Worm (Caenorhabditis elegans) whole organism, L1 larva: Measurements from ENCODE around the gene F53B1.2.

Source experiments
- C04F5.9 ChIP-seq: sonication (generic microtip); optimal IDR thresholded peaks from 2 replicates; lab custom pipeline; 2016; ENCODE audit warnings: missing genetic modification characterization, missing compliant biosample characterization
- C34B4.2 ChIP-seq: sonication (generic microtip); optimal IDR thresholded peaks from 2 replicates; lab custom pipeline; 2017; ENCODE audit warnings: mild to moderate bottlenecking, missing genetic modification characterization, missing compliant biosample characterization
- Y116A8C.19 ChIP-seq: sonication (generic microtip); optimal IDR thresholded peaks from 2 replicates; lab custom pipeline; 2016; ENCODE audit warnings: missing compliant biosample characterization, missing genetic modification characterization, borderline replicate concordance
- aly-2 ChIP-seq: fragments of 150-350 bp; optimal IDR thresholded peaks from 2 replicates; lab custom pipeline; 2014; ENCODE audit warnings: missing biosample characterization, missing genetic modification characterization
- ceh-63 ChIP-seq: fragments of 200-800 bp; sonication (Bioruptor generic); optimal IDR thresholded peaks from 2 replicates; lab custom pipeline; 2018; ENCODE audit warnings: mild to moderate bottlenecking, missing genetic modification characterization, missing compliant biosample characterization
- ceh-8 ChIP-seq: fragments of 200-800 bp; sonication (Bioruptor generic); optimal IDR thresholded peaks from 2 replicates; lab custom pipeline; 2018; ENCODE audit warnings: mild to moderate bottlenecking, missing genetic modification characterization, moderate library complexity, missing compliant biosample characterization
- ceh-82 ChIP-seq, 3 experiments: fragments of 150-350 bp in 1 of 3; sonication (generic microtip) in 2 of 3; optimal IDR thresholded peaks; 2 replicates each; lab custom pipeline; 2014 to 2017; ENCODE audit warnings: missing biosample characterization in 3 of 3, missing genetic modification characterization in 3 of 3
- ceh-90 ChIP-seq: sonication (generic microtip); optimal IDR thresholded peaks from 2 replicates; lab custom pipeline; 2016; ENCODE audit warnings: missing genetic modification characterization, missing compliant biosample characterization
- dpl-1 ChIP-seq, 3 experiments: fragments of 150-350 bp in 2 of 3; sonication (generic microtip) in 1 of 3; optimal IDR thresholded peaks; 2 replicates each; lab custom pipeline; 2014 to 2017; ENCODE audit warnings: missing biosample characterization in 3 of 3, missing genetic modification characterization in 3 of 3, missing genetic modification reagents in 3 of 3
- efl-1 ChIP-seq, 4 experiments: fragments of 150-350 bp; optimal IDR thresholded peaks in 3 of 4; peaks in 1 of 4; 1 replicate in 1 of 4; 2 replicates in 3 of 4; lab custom pipeline; 2014; ENCODE audit warnings: missing biosample characterization in 2 of 4, missing genetic modification characterization in 2 of 4, missing genetic modification reagents in 2 of 4
- efl-3 ChIP-seq: fragments of 200-800 bp; sonication (Bioruptor generic); optimal IDR thresholded peaks from 2 replicates; lab custom pipeline; 2018; ENCODE audit warnings: mild to moderate bottlenecking, missing genetic modification characterization, missing compliant biosample characterization
- egl-27 ChIP-seq, 2 experiments: fragments of 150-350 bp in 1 of 2; sonication (generic microtip); optimal IDR thresholded peaks; 3 replicates each; lab custom pipeline; 2017 to 2018; ENCODE audit warnings: missing biosample characterization in 2 of 2, missing genetic modification characterization in 2 of 2, missing genetic modification reagents in 2 of 2
- elt-2 ChIP-seq: sonication (generic microtip); optimal IDR thresholded peaks from 2 replicates; lab custom pipeline; 2016; ENCODE audit warnings: missing genetic modification characterization, mild to moderate bottlenecking, inconsistent platforms, missing compliant biosample characterization, missing genetic modification reagents
- elt-3 ChIP-seq, 6 experiments: fragments of 150-350 bp in 1 of 6; sonication (generic microtip); optimal IDR thresholded peaks; 2 replicates each; lab custom pipeline; 2017 to 2018; ENCODE audit warnings: missing biosample characterization in 6 of 6, missing genetic modification characterization in 6 of 6, inconsistent platforms in 1 of 6
- ets-5 ChIP-seq: fragments of 200-800 bp; sonication (Bioruptor generic); IDR thresholded peaks from 2 replicates; pipeline ENCODE4 v1.3.6; 2022; ENCODE audit warnings: missing genetic modification characterization, missing compliant biosample characterization
- jun-1 ChIP-seq: fragments of 150-350 bp; optimal IDR thresholded peaks from 2 replicates; lab custom pipeline; 2014; ENCODE audit warnings: missing biosample characterization, missing genetic modification reagents, missing genetic modification characterization
- lin-13 ChIP-seq: fragments of 150-350 bp; optimal IDR thresholded peaks from 2 replicates; lab custom pipeline; 2014; ENCODE audit warnings: missing biosample characterization, missing genetic modification reagents, missing genetic modification characterization
- lin-15B ChIP-seq: fragments of 150-350 bp; sonication (generic microtip); optimal IDR thresholded peaks from 3 replicates; lab custom pipeline; 2014; ENCODE audit warnings: missing biosample characterization, missing genetic modification characterization
- lin-35 ChIP-seq, 2 experiments: fragments of 150-350 bp; optimal IDR thresholded peaks; 2 replicates each; lab custom pipeline; 2014; ENCODE audit warnings: missing biosample characterization in 2 of 2, missing genetic modification characterization in 2 of 2, missing genetic modification reagents in 2 of 2
- mab-9 ChIP-seq: fragments of 200-800 bp; sonication (Bioruptor generic); IDR thresholded peaks from 2 replicates; pipeline ENCODE4 v1.3.6; 2022; ENCODE audit warnings: missing genetic modification reagents, missing genetic modification characterization, missing compliant biosample characterization
- mef-2 ChIP-seq: fragments of 150-350 bp; optimal IDR thresholded peaks from 2 replicates; lab custom pipeline; 2014; ENCODE audit warnings: missing biosample characterization, missing genetic modification characterization
- mep-1 ChIP-seq: fragments of 150-350 bp; optimal IDR thresholded peaks from 2 replicates; lab custom pipeline; 2014; ENCODE audit warnings: missing biosample characterization, missing genetic modification characterization
- nhr-19 ChIP-seq: fragments of 200-800 bp; sonication (Bioruptor generic); conservative IDR thresholded peaks from 2 replicates; pipeline ENCODE4 v1.3.6; 2022; ENCODE audit warnings: missing genetic modification characterization, missing compliant biosample characterization
- nhr-237 ChIP-seq: fragments of 150-350 bp; optimal IDR thresholded peaks from 2 replicates; lab custom pipeline; 2014; ENCODE audit warnings: missing biosample characterization, missing genetic modification characterization
- nhr-77 ChIP-seq: fragments of 150-350 bp; optimal IDR thresholded peaks from 2 replicates; lab custom pipeline; 2014; ENCODE audit warnings: missing biosample characterization, missing genetic modification characterization
- nhr-85 ChIP-seq: sonication (generic microtip); peaks from one replicate; lab custom pipeline; 2016; ENCODE audit warnings: missing genetic modification characterization, inconsistent platforms, missing compliant biosample characterization
- pax-3 ChIP-seq: fragments of 200-800 bp; sonication (Bioruptor generic); optimal IDR thresholded peaks from 2 replicates; lab custom pipeline; 2018; ENCODE audit warnings: mild to moderate bottlenecking, missing genetic modification characterization, moderate library complexity, missing compliant biosample characterization
- pqm-1 ChIP-seq: sonication (generic microtip); optimal IDR thresholded peaks from 3 replicates; lab custom pipeline; 2017; ENCODE audit warnings: missing biosample characterization, missing genetic modification characterization
- rnt-1 ChIP-seq: sonication (generic microtip); optimal IDR thresholded peaks from 2 replicates; lab custom pipeline; 2016; ENCODE audit warnings: mild to moderate bottlenecking, missing genetic modification characterization, moderate library complexity, missing compliant biosample characterization
- snpc-4 ChIP-seq: fragments of 150-350 bp; optimal IDR thresholded peaks from 2 replicates; lab custom pipeline; 2014; ENCODE audit warnings: missing biosample characterization, missing genetic modification characterization
- snu-23 ChIP-seq: sonication (generic microtip); optimal IDR thresholded peaks from 2 replicates; lab custom pipeline; 2016; ENCODE audit warnings: missing genetic modification characterization, missing compliant biosample characterization
- sptf-1 ChIP-seq: fragments of 150-350 bp; optimal IDR thresholded peaks from 2 replicates; lab custom pipeline; 2014; ENCODE audit warnings: missing biosample characterization, missing genetic modification characterization
- tlp-1 ChIP-seq: fragments of 150-350 bp; optimal IDR thresholded peaks from 2 replicates; lab custom pipeline; 2014; ENCODE audit warnings: missing biosample characterization, missing genetic modification characterization
- unc-130 ChIP-seq: fragments of 150-350 bp; optimal IDR thresholded peaks from 2 replicates; lab custom pipeline; 2017; ENCODE audit warnings: missing biosample characterization, missing genetic modification characterization, inconsistent platforms
- unc-30 ChIP-seq: sonication (generic microtip); optimal IDR thresholded peaks from 2 replicates; lab custom pipeline; 2017; ENCODE audit warnings: missing biosample characterization, missing genetic modification characterization
- unc-86 ChIP-seq: sonication (generic microtip); optimal IDR thresholded peaks from 2 replicates; lab custom pipeline; 2016; ENCODE audit warnings: missing genetic modification characterization, missing compliant biosample characterization
- unc-98 ChIP-seq: fragments of 200-800 bp; sonication (Bioruptor generic); IDR thresholded peaks from 2 replicates; pipeline ENCODE4 v1.3.6; 2022; ENCODE audit warnings: missing genetic modification characterization, missing compliant biosample characterization
- xbp-1 ChIP-seq: sonication (generic microtip); optimal IDR thresholded peaks from 2 replicates; lab custom pipeline; 2016; ENCODE audit warnings: missing genetic modification characterization, missing compliant biosample characterization
- zag-1 ChIP-seq: fragments of 150-350 bp; optimal IDR thresholded peaks from 2 replicates; lab custom pipeline; 2014; ENCODE audit warnings: missing biosample characterization, missing genetic modification characterization
- zip-4 ChIP-seq: fragments of 200-800 bp; sonication (Bioruptor generic); optimal IDR thresholded peaks from 2 replicates; lab custom pipeline; 2018; ENCODE audit warnings: mild to moderate bottlenecking, missing genetic modification characterization, moderate library complexity, missing compliant biosample characterization
- ztf-11 ChIP-seq, 2 experiments: sonication (generic microtip); optimal IDR thresholded peaks; 2 replicates each; lab custom pipeline; 2016 to 2017; ENCODE audit warnings: missing genetic modification characterization in 2 of 2, missing biosample characterization in 1 of 2, missing compliant biosample characterization in 1 of 2
- ztf-4 ChIP-seq: fragments of 150-350 bp; optimal IDR thresholded peaks from 2 replicates; lab custom pipeline; 2014; ENCODE audit warnings: missing biosample characterization, missing genetic modification characterization

The F53B1.2 gene

ce11 chrX:2108682-2109081, at the start of gene F53B1.2:
Gene F53B1.2, plus strand, starts transcription at chrX:2108982.
- TF ChIP-seq snu-23 (GFP tag; lab: Kevin White, UChicago) (no peak), unc-98 (GFP tag; lab: Robert Waterston, UW) (no peak), elt-3 (tag; optimal IDR thresholded peaks at IDR 0.05; lab: Kevin White, UChicago) (no peak), mab-9 (GFP tag; lab: Robert Waterston, UW) (no peak), aly-2 (tag; lab: Kevin White, UChicago) (no peak), unc-130 (no peak), snpc-4 (no peak), mep-1 (tag; lab: Kevin White, UChicago) (no peak), mef-2 (tag; lab: Kevin White, UChicago) (no peak), ceh-82 (tag; optimal IDR thresholded peaks at IDR 0.05; lab: Kevin White, UChicago) (no peak), nhr-85 (no peak), C04F5.9 (tag; lab: Kevin White, UChicago) (no peak), Y116A8C.19 (tag; lab: Kevin White, UChicago) (no peak)

ce11 chrX:2064730-2065129, 44.1 kb upstream of the F53B1.2 start, which contains the start of gene F49H12.7:
Gene F49H12.7, plus strand, starts transcription at chrX:2065030.
- no peak for TF ChIP-seq xbp-1 (tag; lab: Kevin White, UChicago)
- peak; percentile 50 for TF ChIP-seq pax-3 (tag; lab: Kevin White, UChicago)
- no peak for TF ChIP-seq zag-1 (tag; lab: Kevin White, UChicago)
- no peak for TF ChIP-seq tlp-1 (tag; lab: Kevin White, UChicago)
- no peak for TF ChIP-seq C04F5.9 (tag; lab: Kevin White, UChicago)
- no peak for TF ChIP-seq efl-3
- TF ChIP-seq unc-98 (GFP tag; lab: Robert Waterston, UW), result no peak
- no peak for TF ChIP-seq nhr-77 (tag; lab: Kevin White, UChicago)

ce11 chrX:2068294-2068693, 40.5 kb upstream of the F53B1.2 start:
- TF ChIP-seq zip-4 (no peak), nhr-19 (GFP tag; lab: Robert Waterston, UW) (no peak), elt-2 (peak; percentile 50), lin-15B (no peak), jun-1 (tag; lab: Kevin White, UChicago) (no peak), snpc-4 (no peak), ets-5 (GFP tag; lab: Robert Waterston, UW) (no peak), lin-35 (GFP tag; optimal IDR thresholded peaks at IDR 0.05; lab: Kevin White, UChicago) (peak in 1 of 2 experiments; percentile 35), ztf-4 (no peak), dpl-1 (GFP tag; optimal IDR thresholded peaks at IDR 0.05; lab: Kevin White, UChicago) (no peak)
- TF ChIP-seq, all 84 proteins: peak for 2

ce11 chrX:2070418-2070996, 38.3 kb upstream of the F53B1.2 start, which contains the start of gene acl-4:
Gene acl-4, minus strand, starts transcription at chrX:2070444.
- TF ChIP-seq rnt-1 (tag; lab: Kevin White, UChicago), result peak; percentile 25
- no peak for TF ChIP-seq aly-2 (tag; lab: Kevin White, UChicago)
- TF ChIP-seq efl-1 (optimal IDR thresholded peaks at IDR 0.05; lab: Kevin White, UChicago), result no peak
- peak in 1 of 2 experiments; percentile 61 for TF ChIP-seq efl-1 (GFP tag; optimal IDR thresholded peaks at IDR 0.05 in 1 of 2; lab: Kevin White, UChicago)
- TF ChIP-seq elt-2, result peak; percentile 19
- TF ChIP-seq ztf-4, result no peak
- TF ChIP-seq, all 84 proteins: peak for 3

- TF ChIP-seq elt-3 (tag; optimal IDR thresholded peaks at IDR 0.05; lab: Kevin White, UChicago) (peak in 1 of 6 experiments; percentile 50), efl-3 (no peak), ceh-90 (no peak), pqm-1 (no peak), C34B4.2 (tag; lab: Kevin White, UChicago) (no peak), unc-86 (tag; lab: Kevin White, UChicago) (peak; percentile 74), ztf-11 (tag; optimal IDR thresholded peaks at IDR 0.05; lab: Kevin White, UChicago) (peak in 1 of 2 experiments; percentile 49), lin-35 (GFP tag; optimal IDR thresholded peaks at IDR 0.05; lab: Kevin White, UChicago) (peak; percentile 67 to 80), ceh-63 (GFP tag; lab: Kevin White, UChicago) (no peak), nhr-85 (peak; percentile 96), unc-30 (tag; lab: Kevin White, UChicago) (no peak), lin-13 (GFP tag; lab: Kevin White, UChicago) (peak; percentile 82), snpc-4 (peak; percentile 71), sptf-1 (tag; lab: Kevin White, UChicago) (no peak), zag-1 (tag; lab: Kevin White, UChicago) (no peak), nhr-237 (tag; lab: Kevin White, UChicago) (no peak), ceh-8 (GFP tag; lab: Kevin White, UChicago) (peak; percentile 47), egl-27 (tag; optimal IDR thresholded peaks at IDR 0.05; lab: Kevin White, UChicago) (no peak), nhr-19 (GFP tag; lab: Robert Waterston, UW) (peak; percentile 87), C04F5.9 (tag; lab: Kevin White, UChicago) (peak; percentile 38)
Measured at ce11 chrX:2071392-2072001, 37.3 kb upstream of the F53B1.2 start.
